Fruit fly (Drosophila melanogaster) whole organism, embryonic: ENCODE results near the gene CG40198.

ENCODE experiments used
- Abd-B ChIP-seq: fragments of 200-800 bp; sonication (Bioruptor generic); optimal IDR thresholded peaks from 2 replicates; lab custom pipeline; 2018; ENCODE audit warnings: missing biosample characterization, mild to moderate bottlenecking, missing genetic modification characterization, moderate library complexity
- Ada2b ChIP-seq: fragments of 200-800 bp; sonication (Bioruptor generic); IDR thresholded peaks from 2 replicates; pipeline ENCODE4 v1.3.6; 2022; ENCODE audit warnings: missing biosample characterization, missing genetic modification characterization
- Adf1 ChIP-seq: fragments of 200-800 bp; sonication (Bioruptor generic); IDR thresholded peaks from 2 replicates; pipeline ENCODE4 v1.3.6; 2022; ENCODE audit warnings: missing biosample characterization, missing genetic modification characterization
- CG11093 ChIP-seq: fragments of 200-800 bp; sonication (Bioruptor generic); IDR thresholded peaks from 3 replicates; pipeline ENCODE4 v1.3.6; 2022; ENCODE audit warnings: missing biosample characterization, missing genetic modification characterization
- CG12659 ChIP-seq: fragments of 200-800 bp; sonication (Bioruptor generic); optimal IDR thresholded peaks from 3 replicates; lab custom pipeline; 2017; ENCODE audit warnings: mild to moderate bottlenecking, missing biosample characterization, missing genetic modification reagents, missing genetic modification characterization
- CG1529 ChIP-seq: fragments of 200-800 bp; sonication (Bioruptor generic); optimal IDR thresholded peaks from 3 replicates; lab custom pipeline; 2018; ENCODE audit warnings: missing biosample characterization, missing genetic modification characterization
- CG1647 ChIP-seq: fragments of 200-800 bp; sonication (Bioruptor generic); optimal IDR thresholded peaks from 3 replicates; lab custom pipeline; 2016; ENCODE audit warnings: missing biosample characterization, missing genetic modification characterization
- CG16815 ChIP-seq: fragments of 200-800 bp; sonication (Bioruptor generic); optimal IDR thresholded peaks from 3 replicates; lab custom pipeline; 2017; ENCODE audit warnings: missing biosample characterization, mild to moderate bottlenecking, missing genetic modification characterization
- CG17186 ChIP-seq: fragments of 200-800 bp; sonication (Bioruptor generic); optimal IDR thresholded peaks from 3 replicates; lab custom pipeline; 2017; ENCODE audit warnings: missing biosample characterization, missing genetic modification reagents, missing genetic modification characterization
- CG17328 ChIP-seq: fragments of 200-800 bp; sonication (Bioruptor generic); IDR thresholded peaks from 2 replicates; pipeline ENCODE4 v1.3.6; 2022; ENCODE audit warnings: missing biosample characterization, missing genetic modification characterization
- CG17829 ChIP-seq: fragments of 200-800 bp; optimal IDR thresholded peaks from 2 replicates; lab custom pipeline; 2019; ENCODE audit warnings: missing biosample characterization, mild to moderate bottlenecking, missing genetic modification characterization, moderate library complexity
- CG17912 ChIP-seq: fragments of 200-800 bp; sonication (Bioruptor generic); optimal IDR thresholded peaks from 2 replicates; lab custom pipeline; 2018; ENCODE audit warnings: missing biosample characterization, mild to moderate bottlenecking, missing genetic modification characterization
- CG2129 ChIP-seq: fragments of 200-800 bp; sonication (Bioruptor generic); IDR thresholded peaks from 2 replicates; pipeline ENCODE4 v1.3.6; 2022; ENCODE audit warnings: missing biosample characterization, missing genetic modification characterization; ENCODE audit not compliant: partially characterized antibody
- CG2202 ChIP-seq: fragments of 200-800 bp; sonication (Bioruptor generic); optimal IDR thresholded peaks from 2 replicates; lab custom pipeline; 2018; ENCODE audit warnings: missing biosample characterization, mild to moderate bottlenecking, missing genetic modification characterization
- CG3281 ChIP-seq: fragments of 200-800 bp; sonication (Bioruptor generic); optimal IDR thresholded peaks from 3 replicates; lab custom pipeline; 2017; ENCODE audit warnings: missing biosample characterization, mild to moderate bottlenecking, missing genetic modification characterization
- CG3995 ChIP-seq: fragments of 200-800 bp; sonication (Bioruptor generic); optimal IDR thresholded peaks from 3 replicates; lab custom pipeline; 2016; ENCODE audit warnings: missing biosample characterization, missing genetic modification characterization
- CG4424 ChIP-seq: fragments of 200-800 bp; sonication (Bioruptor generic); optimal IDR thresholded peaks from 3 replicates; lab custom pipeline; 2016; ENCODE audit warnings: missing biosample characterization, missing genetic modification characterization
- CG4707 ChIP-seq: fragments of 200-800 bp; sonication (Bioruptor generic); optimal IDR thresholded peaks from 2 replicates; lab custom pipeline; 2018; ENCODE audit warnings: missing biosample characterization, mild to moderate bottlenecking, missing genetic modification characterization, moderate library complexity
- CG6654 ChIP-seq: fragments of 200-800 bp; sonication (Bioruptor generic); optimal IDR thresholded peaks from 2 replicates; lab custom pipeline; 2017; ENCODE audit warnings: missing biosample characterization, mild to moderate bottlenecking, missing genetic modification characterization
- Dad ChIP-seq: fragments of 200-800 bp; sonication (Bioruptor generic); optimal IDR thresholded peaks from 3 replicates; lab custom pipeline; 2016; ENCODE audit warnings: missing biosample characterization, missing genetic modification characterization
- Doc2 ChIP-seq: fragments of 200-800 bp; sonication (Bioruptor generic); IDR thresholded peaks from 2 replicates; pipeline ENCODE4 v1.3.6; 2022; ENCODE audit warnings: missing biosample characterization, missing genetic modification characterization
- E2f1 ChIP-seq: fragments of 200-800 bp; sonication (Bioruptor generic); IDR thresholded peaks from 2 replicates; pipeline ENCODE4 v1.3.6; 2022; ENCODE audit warnings: missing biosample characterization, missing genetic modification characterization
- E2f2 ChIP-seq: fragments of 200-800 bp; sonication (Bioruptor generic); IDR thresholded peaks from 2 replicates; pipeline ENCODE4 v1.3.6; 2022; ENCODE audit warnings: missing biosample characterization, missing genetic modification characterization
- Elba2 ChIP-seq: fragments of 200-800 bp; sonication (Bioruptor generic); optimal IDR thresholded peaks from 3 replicates; lab custom pipeline; 2016; ENCODE audit warnings: missing biosample characterization, missing genetic modification characterization
- Ets97D ChIP-seq: fragments of 200-800 bp; sonication (Bioruptor generic); optimal IDR thresholded peaks from 3 replicates; lab custom pipeline; 2016; ENCODE audit warnings: missing biosample characterization, missing genetic modification characterization
- Hr78 ChIP-seq, 2 experiments: fragments of 200-800 bp in 1 of 2; fragments of >200 bp in 1 of 2; sonication (Bioruptor generic) in 1 of 2; optimal IDR thresholded peaks; 2 replicates each; lab custom pipeline; 2017 to 2019; ENCODE audit warnings: missing biosample characterization in 2 of 2, missing genetic modification characterization in 2 of 2, mild to moderate bottlenecking in 1 of 2, moderate library complexity in 1 of 2
- Jarid2 ChIP-seq: fragments of 200-800 bp; sonication (Bioruptor generic); optimal IDR thresholded peaks from 3 replicates; lab custom pipeline; 2017; ENCODE audit warnings: mild to moderate bottlenecking, missing biosample characterization, missing genetic modification reagents, missing genetic modification characterization
- Lhr ChIP-seq: fragments of 200-800 bp; sonication (Bioruptor generic); optimal IDR thresholded peaks from 3 replicates; lab custom pipeline; 2017; ENCODE audit warnings: mild to moderate bottlenecking, missing biosample characterization, missing genetic modification reagents, missing genetic modification characterization
- NC2α ChIP-seq: fragments of 200-800 bp; sonication (Bioruptor generic); optimal IDR thresholded peaks from 2 replicates; lab custom pipeline; 2016; ENCODE audit warnings: missing biosample characterization, missing genetic modification characterization
- Sry-δ ChIP-seq: fragments of 200-800 bp; sonication (Bioruptor generic); optimal IDR thresholded peaks from 2 replicates; lab custom pipeline; 2016; ENCODE audit warnings: missing biosample characterization, missing genetic modification characterization
- ap ChIP-seq: fragments of 200-800 bp; sonication (Bioruptor generic); IDR thresholded peaks from 2 replicates; pipeline ENCODE4 v1.3.6; 2022; ENCODE audit warnings: missing biosample characterization, missing genetic modification characterization
- bcd ChIP-seq: fragments of 200-800 bp; sonication (Bioruptor generic); optimal IDR thresholded peaks from 2 replicates; lab custom pipeline; 2017; ENCODE audit warnings: missing biosample characterization, mild to moderate bottlenecking, missing genetic modification characterization
- btn ChIP-seq: fragments of 200-800 bp; sonication (Bioruptor generic); optimal IDR thresholded peaks from 2 replicates; lab custom pipeline; 2016; ENCODE audit warnings: missing biosample characterization, missing genetic modification characterization
- chif ChIP-seq, 2 experiments: fragments of 200-800 bp; sonication (Bioruptor generic); optimal IDR thresholded peaks; 3 replicates each; lab custom pipeline; 2016; ENCODE audit warnings: missing biosample characterization in 2 of 2, missing genetic modification characterization in 2 of 2
- chn ChIP-seq: fragments of 200-800 bp; sonication (Bioruptor generic); optimal IDR thresholded peaks from 2 replicates; lab custom pipeline; 2016; ENCODE audit warnings: missing biosample characterization, missing genetic modification characterization
- danr ChIP-seq: fragments of 200-800 bp; sonication (Bioruptor generic); IDR thresholded peaks from 2 replicates; pipeline ENCODE4 v1.3.6; 2022; ENCODE audit warnings: missing biosample characterization, missing genetic modification characterization
- eve ChIP-seq, 2 experiments: fragments of >200 bp; optimal IDR thresholded peaks; 2 replicates each; lab custom pipeline; 2017; ENCODE audit warnings: missing biosample characterization in 2 of 2, missing genetic modification characterization in 2 of 2
- hkb ChIP-seq, 2 experiments: fragments of 200-800 bp in 1 of 2; fragments of >200 bp in 1 of 2; sonication (Bioruptor generic) in 1 of 2; IDR thresholded peaks in 1 of 2; optimal IDR thresholded peaks in 1 of 2; 2 replicates each; pipeline versions ENCODE4 v1.3.6 to Lab custom; 2017 to 2022; ENCODE audit warnings: missing biosample characterization in 1 of 2, missing genetic modification characterization in 1 of 2
- ken ChIP-seq: fragments of 200-800 bp; sonication (Bioruptor generic); IDR thresholded peaks from 3 replicates; pipeline ENCODE4 v1.3.6; 2022; ENCODE audit warnings: missing biosample characterization, missing genetic modification characterization
- knrl ChIP-seq: fragments of 200-800 bp; sonication (Bioruptor generic); IDR thresholded peaks from 3 replicates; pipeline ENCODE4 v1.3.6; 2022; ENCODE audit warnings: missing biosample characterization, missing genetic modification characterization; ENCODE audit not compliant: partially characterized antibody
- pho ChIP-seq: fragments of 200-800 bp; sonication (Bioruptor generic); optimal IDR thresholded peaks from 2 replicates; lab custom pipeline; 2016; ENCODE audit warnings: missing biosample characterization, missing genetic modification characterization
- prd ChIP-seq, 3 experiments: fragments of >200 bp in 2 of 3; fragments of 200-800 bp in 1 of 3; sonication (Bioruptor generic) in 1 of 3; optimal IDR thresholded peaks in 2 of 3; IDR thresholded peaks in 1 of 3; 2 replicates in 2 of 3; 3 replicates in 1 of 3; pipeline versions ENCODE4 v1.3.6 to Lab custom; 2017 to 2022; ENCODE audit warnings: missing biosample characterization in 1 of 3, missing genetic modification characterization in 1 of 3
- pros ChIP-seq: fragments of 200-800 bp; sonication (Bioruptor generic); optimal IDR thresholded peaks from 3 replicates; lab custom pipeline; 2019; ENCODE audit warnings: missing biosample characterization, mild to moderate bottlenecking, missing genetic modification characterization, moderate library complexity
- pum ChIP-seq: fragments of 200-800 bp; sonication (Bioruptor generic); optimal IDR thresholded peaks from 2 replicates; lab custom pipeline; 2016; ENCODE audit warnings: missing biosample characterization, missing genetic modification characterization
- pzg ChIP-seq: fragments of 200-800 bp; sonication (Bioruptor generic); optimal IDR thresholded peaks from 3 replicates; lab custom pipeline; 2018; ENCODE audit warnings: missing biosample characterization, mild to moderate bottlenecking, missing genetic modification characterization, moderate library complexity
- row ChIP-seq: fragments of 200-800 bp; sonication (Bioruptor generic); IDR thresholded peaks from 3 replicates; pipeline ENCODE4 v1.3.6; 2022; ENCODE audit warnings: missing biosample characterization, missing genetic modification characterization
- scrt ChIP-seq: fragments of 200-800 bp; sonication (Bioruptor generic); optimal IDR thresholded peaks from 2 replicates; lab custom pipeline; 2018; ENCODE audit warnings: missing biosample characterization, mild to moderate bottlenecking, missing genetic modification characterization, moderate library complexity
- trem ChIP-seq: fragments of 200-800 bp; optimal IDR thresholded peaks from 3 replicates; lab custom pipeline; 2019; ENCODE audit warnings: missing biosample characterization, mild to moderate bottlenecking, missing genetic modification characterization, moderate library complexity
- wdn ChIP-seq: fragments of 200-800 bp; sonication (Bioruptor generic); IDR thresholded peaks from 2 replicates; pipeline ENCODE4 v1.3.6; 2022; ENCODE audit warnings: missing biosample characterization, missing genetic modification characterization

Gene CG40198

dm6 chr3R:4197055-4197454 lies 35.0 kb upstream of the CG40198 start, which contains the start of gene beta-Man (continued):
- TF ChIP-seq E2f2 (GFP tag; lab: Robert Waterston, UW), result peak; percentile 34; the same call in 1 of the 2 replicates
- no peak for TF ChIP-seq trem (tag; lab: Kevin White, UChicago)
- TF ChIP-seq Elba2 (GFP tag; lab: Kevin White, UChicago), result no peak
- TF ChIP-seq Abd-B (GFP tag; lab: Kevin White, UChicago), result no peak
- no peak for TF ChIP-seq btn (GFP tag; lab: Kevin White, UChicago)
- no peak for TF ChIP-seq chif (GFP tag; optimal IDR thresholded peaks at IDR 0.05; lab: Kevin White, UChicago)
- peak; percentile 11 for TF ChIP-seq CG17829 (tag; lab: Kevin White, UChicago)
- peak; percentile 53 for TF ChIP-seq knrl (GFP tag; lab: Robert Waterston, UW)
- TF ChIP-seq ken (GFP tag; lab: Robert Waterston, UW), result no peak
- peak; percentile 4 for TF ChIP-seq CG3281 (GFP tag; lab: Kevin White, UChicago)
- TF ChIP-seq pzg (GFP tag; lab: Kevin White, UChicago), result peak; percentile 73
- peak; percentile 79 for TF ChIP-seq CG17186 (GFP tag; lab: Kevin White, UChicago)
- TF ChIP-seq pum (GFP tag; lab: Kevin White, UChicago), result no peak
- TF ChIP-seq CG12659 (GFP tag; lab: Kevin White, UChicago), result peak; percentile 32
- TF ChIP-seq prd (optimal IDR thresholded peaks at IDR 0.05; lab: Kevin White, UChicago), result no peak
- no peak for TF ChIP-seq prd (GFP tag; IDR thresholded peaks at IDR 0.05; lab: Robert Waterston, UW)
- TF ChIP-seq CG1529 (GFP tag; lab: Kevin White, UChicago), result no peak
- TF ChIP-seq row, result peak; percentile 39; the same call in 1 of the 3 replicates
- TF ChIP-seq CG17912 (GFP tag; lab: Kevin White, UChicago), result no peak
- TF ChIP-seq pho, result no peak
- TF ChIP-seq Dad (GFP tag; lab: Kevin White, UChicago), result no peak
- no peak for TF ChIP-seq CG4707 (GFP tag; lab: Kevin White, UChicago)
- no peak for TF ChIP-seq CG17328 (GFP tag; lab: Robert Waterston, UW)
- TF ChIP-seq Jarid2, result peak; percentile 60
- TF ChIP-seq Adf1 (GFP tag; lab: Robert Waterston, UW), result no peak
- TF ChIP-seq CG2202, result no peak
- TF ChIP-seq danr (GFP tag; lab: Robert Waterston, UW), result no peak
- TF ChIP-seq scrt (GFP tag; lab: Kevin White, UChicago), result no peak
- TF ChIP-seq eve (GFP tag; optimal IDR thresholded peaks at IDR 0.05; lab: Kevin White, UChicago), result no peak
- TF ChIP-seq Lhr, result peak; percentile 90
- no peak for TF ChIP-seq Doc2 (GFP tag; lab: Robert Waterston, UW)
- peak; percentile 28 for TF ChIP-seq Ets97D (GFP tag; lab: Kevin White, UChicago)
- TF ChIP-seq Sry-δ, result peak; percentile 51
- TF ChIP-seq bcd (GFP tag; lab: Kevin White, UChicago), result no peak
- no peak for TF ChIP-seq hkb (optimal IDR thresholded peaks at IDR 0.05; lab: Kevin White, UChicago)
- TF ChIP-seq hkb (GFP tag; IDR thresholded peaks at IDR 0.05; lab: Robert Waterston, UW), result 0 out of 2 replicates have a peak, but pooled peaks have one; percentile 21
- TF ChIP-seq CG6654 (GFP tag; lab: Kevin White, UChicago), result no peak
- TF ChIP-seq NC2α (GFP tag; lab: Kevin White, UChicago), result no peak
- TF ChIP-seq CG4424, result no peak
- TF ChIP-seq CG1647 (GFP tag; lab: Kevin White, UChicago), result no peak
- TF ChIP-seq chn (GFP tag; lab: Kevin White, UChicago), result no peak
- no peak for TF ChIP-seq wdn (GFP tag; lab: Robert Waterston, UW)
- TF ChIP-seq CG2129 (GFP tag; lab: Robert Waterston, UW), result 0 out of 2 replicates have a peak, but pooled peaks have one; percentile 22
- TF ChIP-seq ap (GFP tag; lab: Robert Waterston, UW), result no peak
- TF ChIP-seq CG11093, result no peak
- no peak for TF ChIP-seq CG3995 (GFP tag; lab: Kevin White, UChicago)
- no peak for TF ChIP-seq Hr78 (GFP tag; optimal IDR thresholded peaks at IDR 0.05; lab: Kevin White, UChicago)
- TF ChIP-seq CG16815 (GFP tag; lab: Kevin White, UChicago), result no peak
- no peak for TF ChIP-seq E2f1 (GFP tag; lab: Robert Waterston, UW)
- TF ChIP-seq pros (GFP tag; lab: Kevin White, UChicago), result no peak
- TF ChIP-seq Ada2b (GFP tag; lab: Robert Waterston, UW), result no peak
